Worm (Caenorhabditis elegans) whole organism, L1 larva: ENCODE data around the gene F20C5.11.
A peak's percentile ranks its signal among the peaks of the same experiment; 100 is the strongest.

Experiments used
- C16A3.4 ChIP-seq: fragments of 150-350 bp; optimal IDR thresholded peaks from 2 replicates; lab custom pipeline; 2014; ENCODE audit warnings: missing biosample characterization, missing genetic modification characterization
- F16B12.6 ChIP-seq: fragments of 150-350 bp; optimal IDR thresholded peaks from 2 replicates; lab custom pipeline; 2014; ENCODE audit warnings: missing biosample characterization, missing genetic modification characterization
- Y116A8C.19 ChIP-seq: sonication (generic microtip); optimal IDR thresholded peaks from 2 replicates; lab custom pipeline; 2016; ENCODE audit warnings: missing compliant biosample characterization, missing genetic modification characterization, borderline replicate concordance
- blmp-1 ChIP-seq: fragments of 150-350 bp; optimal IDR thresholded peaks from 2 replicates; lab custom pipeline; 2014; ENCODE audit warnings: missing biosample characterization, missing genetic modification characterization
- ces-1 ChIP-seq: fragments of 150-350 bp; optimal IDR thresholded peaks from 2 replicates; lab custom pipeline; 2014; ENCODE audit warnings: missing biosample characterization, missing genetic modification reagents, missing genetic modification characterization
- dpl-1 ChIP-seq, 3 experiments: fragments of 150-350 bp in 2 of 3; sonication (generic microtip) in 1 of 3; optimal IDR thresholded peaks; 2 replicates each; lab custom pipeline; 2014 to 2017; ENCODE audit warnings: missing biosample characterization in 3 of 3, missing genetic modification characterization in 3 of 3, missing genetic modification reagents in 3 of 3
- efl-1 ChIP-seq, 4 experiments: fragments of 150-350 bp; optimal IDR thresholded peaks in 3 of 4; peaks in 1 of 4; 1 replicate in 1 of 4; 2 replicates in 3 of 4; lab custom pipeline; 2014; ENCODE audit warnings: missing biosample characterization in 2 of 4, missing genetic modification characterization in 2 of 4, missing genetic modification reagents in 2 of 4
- egl-27 ChIP-seq, 2 experiments: fragments of 150-350 bp in 1 of 2; sonication (generic microtip); optimal IDR thresholded peaks; 3 replicates each; lab custom pipeline; 2017 to 2018; ENCODE audit warnings: missing biosample characterization in 2 of 2, missing genetic modification characterization in 2 of 2, missing genetic modification reagents in 2 of 2
- ets-5 ChIP-seq: fragments of 200-800 bp; sonication (Bioruptor generic); IDR thresholded peaks from 2 replicates; pipeline ENCODE4 v1.3.6; 2022; ENCODE audit warnings: missing genetic modification characterization, missing compliant biosample characterization
- fkh-4 ChIP-seq: sonication (generic microtip); optimal IDR thresholded peaks from 2 replicates; lab custom pipeline; 2016; ENCODE audit warnings: missing compliant biosample characterization, missing genetic modification characterization, borderline replicate concordance
- fkh-8 ChIP-seq: sonication (generic microtip); optimal IDR thresholded peaks from 2 replicates; lab custom pipeline; 2016; ENCODE audit warnings: mild to moderate bottlenecking, missing genetic modification characterization, missing compliant biosample characterization
- grh-1 ChIP-seq: fragments of 200-800 bp; sonication (Bioruptor generic); IDR thresholded peaks from 2 replicates; pipeline ENCODE4 v1.3.6; 2022; ENCODE audit warnings: missing genetic modification reagents, missing genetic modification characterization, missing compliant biosample characterization
- isw-1 ChIP-seq: fragments of 200-800 bp; sonication (Bioruptor generic); IDR thresholded peaks from 2 replicates; pipeline ENCODE4 v1.3.6; 2022; ENCODE audit warnings: missing genetic modification characterization, missing compliant biosample characterization
- jun-1 ChIP-seq: fragments of 150-350 bp; optimal IDR thresholded peaks from 2 replicates; lab custom pipeline; 2014; ENCODE audit warnings: missing biosample characterization, missing genetic modification reagents, missing genetic modification characterization
- lin-13 ChIP-seq: fragments of 150-350 bp; optimal IDR thresholded peaks from 2 replicates; lab custom pipeline; 2014; ENCODE audit warnings: missing biosample characterization, missing genetic modification reagents, missing genetic modification characterization
- lin-14 ChIP-seq: fragments of 200-800 bp; sonication (Bioruptor generic); optimal IDR thresholded peaks from 2 replicates; lab custom pipeline; 2018; ENCODE audit warnings: mild to moderate bottlenecking, missing genetic modification characterization, moderate library complexity, missing compliant biosample characterization
- lin-35 ChIP-seq, 2 experiments: fragments of 150-350 bp; optimal IDR thresholded peaks; 2 replicates each; lab custom pipeline; 2014; ENCODE audit warnings: missing biosample characterization in 2 of 2, missing genetic modification characterization in 2 of 2, missing genetic modification reagents in 2 of 2
- lsy-2 ChIP-seq, 2 experiments: fragments of 150-350 bp; optimal IDR thresholded peaks; 2 replicates each; lab custom pipeline; 2014; ENCODE audit warnings: missing biosample characterization in 2 of 2, missing genetic modification characterization in 2 of 2
- mab-9 ChIP-seq: fragments of 200-800 bp; sonication (Bioruptor generic); IDR thresholded peaks from 2 replicates; pipeline ENCODE4 v1.3.6; 2022; ENCODE audit warnings: missing genetic modification reagents, missing genetic modification characterization, missing compliant biosample characterization
- mep-1 ChIP-seq: fragments of 150-350 bp; optimal IDR thresholded peaks from 2 replicates; lab custom pipeline; 2014; ENCODE audit warnings: missing biosample characterization, missing genetic modification characterization
- nhr-11 ChIP-seq: fragments of 150-350 bp; optimal IDR thresholded peaks from 2 replicates; lab custom pipeline; 2014; ENCODE audit warnings: missing biosample characterization, missing genetic modification characterization
- nhr-12 ChIP-seq: sonication (generic microtip); optimal IDR thresholded peaks from 2 replicates; lab custom pipeline; 2017; ENCODE audit warnings: missing biosample characterization, missing genetic modification characterization
- nhr-20 ChIP-seq: sonication (generic microtip); optimal IDR thresholded peaks from 2 replicates; lab custom pipeline; 2016; ENCODE audit warnings: mild to moderate bottlenecking, missing genetic modification characterization, missing compliant biosample characterization
- nhr-237 ChIP-seq: fragments of 150-350 bp; optimal IDR thresholded peaks from 2 replicates; lab custom pipeline; 2014; ENCODE audit warnings: missing biosample characterization, missing genetic modification characterization
- nhr-28 ChIP-seq: fragments of 150-350 bp; optimal IDR thresholded peaks from 2 replicates; lab custom pipeline; 2014; ENCODE audit warnings: missing biosample characterization, missing genetic modification characterization
- nhr-47 ChIP-seq: sonication (generic microtip); optimal IDR thresholded peaks from 2 replicates; lab custom pipeline; 2016; ENCODE audit warnings: mild to moderate bottlenecking, missing genetic modification characterization, moderate library complexity, missing compliant biosample characterization
- nhr-71 ChIP-seq: sonication (generic microtip); optimal IDR thresholded peaks from 2 replicates; lab custom pipeline; 2016; ENCODE audit warnings: mild to moderate bottlenecking, missing genetic modification characterization, moderate library complexity, missing compliant biosample characterization
- nhr-76 ChIP-seq: sonication (generic microtip); optimal IDR thresholded peaks from 2 replicates; lab custom pipeline; 2017; ENCODE audit warnings: missing biosample characterization, missing genetic modification characterization
- nhr-84 ChIP-seq: sonication (generic microtip); optimal IDR thresholded peaks from 2 replicates; lab custom pipeline; 2017; ENCODE audit warnings: missing biosample characterization, missing genetic modification characterization
- nhr-90 ChIP-seq: sonication (generic microtip); optimal IDR thresholded peaks from 2 replicates; lab custom pipeline; 2016; ENCODE audit warnings: mild to moderate bottlenecking, missing genetic modification characterization, missing compliant biosample characterization; ENCODE audit not compliant: poor library complexity
- pqm-1 ChIP-seq: sonication (generic microtip); optimal IDR thresholded peaks from 3 replicates; lab custom pipeline; 2017; ENCODE audit warnings: missing biosample characterization, missing genetic modification characterization
- rnt-1 ChIP-seq: sonication (generic microtip); optimal IDR thresholded peaks from 2 replicates; lab custom pipeline; 2016; ENCODE audit warnings: mild to moderate bottlenecking, missing genetic modification characterization, moderate library complexity, missing compliant biosample characterization
- sox-4 ChIP-seq: sonication (generic microtip); optimal IDR thresholded peaks from 2 replicates; lab custom pipeline; 2016; ENCODE audit warnings: missing genetic modification characterization, missing compliant biosample characterization
- tbx-2 ChIP-seq: sonication (generic microtip); optimal IDR thresholded peaks from 2 replicates; lab custom pipeline; 2016; ENCODE audit warnings: missing genetic modification characterization, missing compliant biosample characterization
- unc-30 ChIP-seq: sonication (generic microtip); optimal IDR thresholded peaks from 2 replicates; lab custom pipeline; 2017; ENCODE audit warnings: missing biosample characterization, missing genetic modification characterization
- unc-62 ChIP-seq: fragments of 150-350 bp; optimal IDR thresholded peaks from 2 replicates; lab custom pipeline; 2014; ENCODE audit warnings: missing biosample characterization, missing genetic modification reagents, missing genetic modification characterization
- unc-98 ChIP-seq: fragments of 200-800 bp; sonication (Bioruptor generic); IDR thresholded peaks from 2 replicates; pipeline ENCODE4 v1.3.6; 2022; ENCODE audit warnings: missing genetic modification characterization, missing compliant biosample characterization
- vab-15 ChIP-seq: sonication (generic microtip); optimal IDR thresholded peaks from 2 replicates; lab custom pipeline; 2017; ENCODE audit warnings: missing genotype, mild to moderate bottlenecking, missing genetic modification characterization, missing compliant biosample characterization
- zag-1 ChIP-seq: fragments of 150-350 bp; optimal IDR thresholded peaks from 2 replicates; lab custom pipeline; 2014; ENCODE audit warnings: missing biosample characterization, missing genetic modification characterization
- ztf-11 ChIP-seq, 2 experiments: sonication (generic microtip); optimal IDR thresholded peaks; 2 replicates each; lab custom pipeline; 2016 to 2017; ENCODE audit warnings: missing genetic modification characterization in 2 of 2, missing biosample characterization in 1 of 2, missing compliant biosample characterization in 1 of 2
- ztf-4 ChIP-seq: fragments of 150-350 bp; optimal IDR thresholded peaks from 2 replicates; lab custom pipeline; 2014; ENCODE audit warnings: missing biosample characterization, missing genetic modification characterization

F20C5.11 gene

DNA sequence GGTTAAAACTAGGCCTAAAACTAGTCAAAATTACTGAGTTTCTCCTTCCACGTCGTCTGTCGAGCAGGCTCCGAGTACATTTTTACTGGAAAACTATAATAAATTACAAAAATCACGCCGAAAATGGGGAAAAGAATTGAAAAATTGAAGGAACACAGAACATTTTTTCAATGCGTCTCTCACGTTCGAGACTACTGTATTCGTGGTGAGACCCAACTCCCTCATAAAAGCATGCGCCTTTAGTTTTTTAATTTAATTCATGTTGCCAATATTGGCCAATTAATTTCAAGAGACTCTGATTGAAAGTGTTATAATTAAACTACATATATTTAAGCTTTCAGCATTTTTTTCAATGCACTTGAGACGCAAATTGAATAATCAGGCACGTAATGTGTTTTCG is 7.7 kb downstream of the F20C5.11 start:
- TF ChIP-seq unc-98 (GFP tag; lab: Robert Waterston, UW) (no peak), ets-5 (GFP tag; lab: Robert Waterston, UW) (no peak)

DNA sequence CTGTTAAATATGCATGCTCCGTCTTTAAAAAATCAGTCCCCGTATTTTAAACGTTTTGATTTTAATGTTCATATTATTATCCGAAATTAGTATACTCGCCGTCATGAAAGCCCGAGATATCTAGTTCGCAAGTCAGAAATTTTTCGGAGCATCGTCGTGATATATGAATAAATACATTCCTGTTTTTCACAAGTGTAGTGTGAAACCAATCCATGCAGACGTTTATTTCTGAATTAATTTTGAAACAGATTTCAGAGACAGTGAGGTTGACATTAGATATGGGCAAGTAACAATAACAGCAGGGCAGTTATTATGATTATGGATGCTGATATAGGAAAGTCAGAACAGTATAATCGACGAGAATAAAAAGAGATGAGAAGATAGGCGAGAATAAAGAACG is 9.3 kb downstream of the F20C5.11 start:
- TF ChIP-seq fkh-4 (tag; lab: Kevin White, UChicago): no peak
- no peak for TF ChIP-seq lin-13
- no peak for TF ChIP-seq lsy-2 (tag; optimal IDR thresholded peaks at IDR 0.05; lab: Kevin White, UChicago)
- TF ChIP-seq zag-1 (tag; lab: Kevin White, UChicago): no peak
- TF ChIP-seq ztf-11 (tag; optimal IDR thresholded peaks at IDR 0.05; lab: Kevin White, UChicago): no peak

DNA sequence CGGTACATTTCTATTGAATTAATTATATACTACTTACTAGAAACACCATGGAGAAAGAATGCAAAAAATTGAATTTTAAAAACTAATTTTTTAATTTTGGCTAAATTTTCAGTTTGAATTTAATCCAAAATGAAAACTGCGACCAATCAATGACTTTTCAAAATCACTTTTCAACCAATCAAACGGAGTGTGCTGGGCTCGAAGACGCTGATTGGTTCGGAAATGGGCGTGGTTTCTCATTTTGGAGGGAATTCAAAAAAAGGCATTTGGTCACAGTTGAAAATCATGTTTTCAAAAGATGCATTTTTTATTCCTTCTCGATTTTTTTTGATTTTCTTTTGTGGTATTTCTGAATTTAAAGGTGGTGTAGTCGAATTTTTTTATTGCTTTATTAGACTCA is 12.8 kb downstream of the F20C5.11 start:
- TF ChIP-seq efl-1 (optimal IDR thresholded peaks at IDR 0.05; lab: Kevin White, UChicago) (no peak), efl-1 (GFP tag; optimal IDR thresholded peaks at IDR 0.05 in 1 of 2; lab: Kevin White, UChicago) (peak in 1 of 2 experiments; percentile 24), unc-30 (tag; lab: Kevin White, UChicago) (no peak)

DNA sequence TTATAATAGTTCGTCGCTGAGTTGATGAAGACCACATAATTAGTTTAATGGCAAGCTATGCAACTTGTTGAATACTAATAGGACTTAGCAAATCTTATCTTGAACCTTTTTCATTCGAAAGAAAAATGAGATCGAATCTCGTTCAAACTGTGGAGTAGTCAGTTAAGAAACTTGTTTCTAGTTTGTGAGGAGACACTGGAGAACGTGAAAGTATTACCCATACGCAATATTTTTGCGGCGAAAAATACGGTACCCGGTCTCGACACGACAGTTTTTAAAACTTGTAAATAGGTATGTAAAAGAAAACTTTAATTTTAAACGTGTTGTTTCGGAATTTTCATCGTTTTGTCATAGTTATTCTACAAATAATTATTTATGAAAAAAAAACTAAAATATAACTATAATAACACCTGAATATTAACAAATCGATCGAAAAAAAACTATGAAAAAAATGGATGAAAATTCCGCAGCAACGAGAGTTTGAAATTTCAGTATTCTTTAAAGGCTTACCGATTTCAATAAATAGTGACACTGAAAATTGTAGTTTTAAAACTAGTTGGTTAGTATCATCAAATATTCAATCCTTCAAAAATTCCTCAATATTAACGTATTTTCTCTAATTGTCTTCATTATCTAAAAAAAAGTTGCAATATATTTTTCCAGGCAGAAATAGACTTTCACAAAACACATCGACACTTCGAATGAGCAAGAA is 16.0 kb downstream of the F20C5.11 start, which contains the start of the genes F20C5.7 and parg-1:
Gene F20C5.7, minus strand, starts transcription at position 101 of the 712 bp plus-strand sequence.
Gene parg-1, plus strand, starts transcription at position 662 of the 712 bp plus-strand sequence.
- TF ChIP-seq rnt-1 (tag; lab: Kevin White, UChicago) (no peak), nhr-237 (tag; lab: Kevin White, UChicago) (no peak), Y116A8C.19 (tag; lab: Kevin White, UChicago) (no peak), nhr-76 (no peak)

DNA sequence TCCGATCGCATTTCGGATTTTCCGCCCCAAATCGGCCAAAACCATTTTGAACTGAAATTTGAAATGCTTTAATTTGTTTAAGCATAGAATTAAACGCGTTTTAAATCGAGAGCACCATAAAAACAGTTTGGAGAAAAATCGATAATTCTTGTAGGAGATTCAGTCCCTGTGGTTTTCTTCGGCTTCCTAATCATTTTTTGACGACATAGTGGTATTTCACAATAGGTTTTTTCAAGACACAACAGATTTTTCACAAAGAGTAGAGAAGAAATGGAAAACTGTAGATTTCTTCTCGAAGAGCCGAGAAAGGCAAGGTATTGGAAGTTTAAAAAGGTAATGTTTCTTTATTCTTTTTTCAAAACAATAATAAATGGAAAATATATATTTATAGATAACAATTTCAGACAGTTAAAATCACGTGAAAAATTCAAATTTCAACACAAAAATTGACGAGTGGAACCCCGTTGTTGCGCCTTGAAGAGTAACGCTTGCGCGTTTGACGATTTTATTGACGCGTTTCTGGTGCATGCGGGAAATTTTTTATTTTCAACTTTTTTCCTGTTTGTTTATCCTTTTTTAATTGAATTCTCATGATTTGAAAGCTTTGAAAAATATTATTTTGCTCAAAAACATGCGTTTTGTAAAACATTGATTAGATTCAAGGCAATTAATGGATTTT is 18.0 kb downstream of the F20C5.11 start, which contains the start of gene F21D5.7:
Gene F21D5.7, minus strand, starts transcription at position 51 of the 679 bp plus-strand sequence.
- TF ChIP-seq nhr-47 (tag; lab: Kevin White, UChicago) (peak; percentile 85), lin-35 (GFP tag; optimal IDR thresholded peaks at IDR 0.05; lab: Kevin White, UChicago) (peak; percentile 85 to 91), isw-1 (peak; percentile 68), mep-1 (tag; lab: Kevin White, UChicago) (peak; percentile 90), ets-5 (GFP tag; lab: Robert Waterston, UW) (no peak), sox-4 (tag; lab: Kevin White, UChicago) (peak; percentile 23), lsy-2 (tag; optimal IDR thresholded peaks at IDR 0.05; lab: Kevin White, UChicago) (peak; percentile 86 to 88), dpl-1 (GFP tag; optimal IDR thresholded peaks at IDR 0.05; lab: Kevin White, UChicago) (peak; percentile 81 to 88 (median 87)), unc-62 (GFP tag; lab: Kevin White, UChicago) (no peak), nhr-84 (tag; lab: Kevin White, UChicago) (no peak), nhr-71 (tag; lab: Kevin White, UChicago) (peak; percentile 89), nhr-237 (tag; lab: Kevin White, UChicago) (no peak), jun-1 (tag; lab: Kevin White, UChicago) (peak; percentile 68), ces-1 (GFP tag; lab: Kevin White, UChicago) (no peak), Y116A8C.19 (tag; lab: Kevin White, UChicago) (no peak), pqm-1 (no peak), mab-9 (GFP tag; lab: Robert Waterston, UW) (no peak), lin-14 (GFP tag; lab: Kevin White, UChicago) (peak; percentile 87), ztf-4 (tag; lab: Kevin White, UChicago) (peak; percentile 33), nhr-11 (peak; percentile 61), egl-27 (tag; optimal IDR thresholded peaks at IDR 0.05; lab: Kevin White, UChicago) (no peak), vab-15 (tag; lab: Kevin White, UChicago) (no peak), fkh-8 (tag; lab: Kevin White, UChicago) (peak; percentile 46), nhr-28 (tag; lab: Kevin White, UChicago) (no peak), fkh-4 (tag; lab: Kevin White, UChicago) (no peak), C16A3.4 (tag; lab: Kevin White, UChicago) (peak; percentile 67), blmp-1 (peak; percentile 37), F16B12.6 (tag; lab: Kevin White, UChicago) (peak; percentile 51), grh-1 (GFP tag; lab: Robert Waterston, UW) (peak; percentile 61), nhr-20 (tag; lab: Kevin White, UChicago) (peak; percentile 83), tbx-2 (tag; lab: Kevin White, UChicago) (peak; percentile 83), nhr-12 (tag; lab: Kevin White, UChicago) (no peak), nhr-90 (tag; lab: Kevin White, UChicago) (peak; percentile 86)
